Fruit fly (Drosophila melanogaster) whole organism, embryonic: ENCODE measurements around the gene endos.

ENCODE experiments used
- Adf1 ChIP-seq: fragments of 200-800 bp; sonication (Bioruptor generic); IDR thresholded peaks from 2 replicates; pipeline ENCODE4 v1.3.6; 2022; ENCODE audit warnings: missing biosample characterization, missing genetic modification characterization
- CG10274 ChIP-seq: fragments of 200-800 bp; sonication (Bioruptor generic); optimal IDR thresholded peaks from 3 replicates; lab custom pipeline; 2017; ENCODE audit warnings: missing biosample characterization, mild to moderate bottlenecking, missing genetic modification characterization
- CG10366 ChIP-seq: fragments of 200-800 bp; sonication (Bioruptor generic); IDR thresholded peaks from 2 replicates; pipeline ENCODE4 v1.3.6; 2022; ENCODE audit warnings: missing biosample characterization, missing genetic modification characterization
- CG12219 ChIP-seq: fragments of 200-800 bp; sonication (Bioruptor generic); optimal IDR thresholded peaks from 3 replicates; lab custom pipeline; 2018; ENCODE audit warnings: missing biosample characterization, mild to moderate bottlenecking, missing genetic modification characterization
- CG13296 ChIP-seq: fragments of 200-800 bp; sonication (Bioruptor generic); optimal IDR thresholded peaks from 3 replicates; lab custom pipeline; 2018; ENCODE audit warnings: missing biosample characterization, mild to moderate bottlenecking, missing genetic modification characterization
- CG15479 ChIP-seq: fragments of 200-800 bp; sonication (Bioruptor generic); optimal IDR thresholded peaks from 3 replicates; lab custom pipeline; 2019; ENCODE audit warnings: missing biosample characterization, mild to moderate bottlenecking, missing genetic modification characterization, moderate library complexity
- CG17186 ChIP-seq: fragments of 200-800 bp; sonication (Bioruptor generic); optimal IDR thresholded peaks from 3 replicates; lab custom pipeline; 2017; ENCODE audit warnings: missing biosample characterization, missing genetic modification reagents, missing genetic modification characterization
- CG18619 ChIP-seq: fragments of 200-800 bp; sonication (Bioruptor generic); optimal IDR thresholded peaks from 3 replicates; lab custom pipeline; 2017; ENCODE audit warnings: missing biosample characterization, mild to moderate bottlenecking, missing genetic modification characterization
- CG30403 ChIP-seq: fragments of 200-800 bp; sonication (Bioruptor generic); optimal IDR thresholded peaks from 3 replicates; lab custom pipeline; 2016; ENCODE audit warnings: missing biosample characterization, missing genetic modification characterization
- CG33213 ChIP-seq: fragments of 200-800 bp; sonication (Bioruptor generic); optimal IDR thresholded peaks from 3 replicates; lab custom pipeline; 2016; ENCODE audit warnings: missing biosample characterization, missing genetic modification characterization
- CG33557 ChIP-seq: fragments of 200-800 bp; sonication (Bioruptor generic); optimal IDR thresholded peaks from 2 replicates; lab custom pipeline; 2019; ENCODE audit warnings: missing biosample characterization, mild to moderate bottlenecking, missing genetic modification characterization, moderate library complexity
- CG3995 ChIP-seq: fragments of 200-800 bp; sonication (Bioruptor generic); optimal IDR thresholded peaks from 3 replicates; lab custom pipeline; 2016; ENCODE audit warnings: missing biosample characterization, missing genetic modification characterization
- CG4282 ChIP-seq: fragments of 200-800 bp; sonication (Bioruptor generic); optimal IDR thresholded peaks from 2 replicates; lab custom pipeline; 2016; ENCODE audit warnings: missing biosample characterization, missing genetic modification characterization
- CG4707 ChIP-seq: fragments of 200-800 bp; sonication (Bioruptor generic); optimal IDR thresholded peaks from 2 replicates; lab custom pipeline; 2018; ENCODE audit warnings: missing biosample characterization, mild to moderate bottlenecking, missing genetic modification characterization, moderate library complexity
- CG9797 ChIP-seq: fragments of 200-800 bp; sonication (Bioruptor generic); optimal IDR thresholded peaks from 3 replicates; lab custom pipeline; 2018; ENCODE audit warnings: missing biosample characterization, mild to moderate bottlenecking, missing genetic modification characterization
- CrebB ChIP-seq: fragments of 200-800 bp; sonication (Bioruptor generic); optimal IDR thresholded peaks from 3 replicates; lab custom pipeline; 2018; ENCODE audit warnings: missing biosample characterization, mild to moderate bottlenecking, missing genetic modification characterization
- Dll ChIP-seq: fragments of 200-800 bp; sonication (Bioruptor generic); IDR thresholded peaks from 4 replicates; pipeline ENCODE4 v1.3.6; 2022; ENCODE audit warnings: missing biosample characterization, missing genetic modification characterization; ENCODE audit not compliant: partially characterized antibody
- HLH54F ChIP-seq: fragments of 200-800 bp; sonication (Bioruptor generic); optimal IDR thresholded peaks from 3 replicates; lab custom pipeline; 2016; ENCODE audit warnings: missing biosample characterization, missing genetic modification characterization
- HLHmδ ChIP-seq: fragments of 200-800 bp; sonication (Bioruptor generic); optimal IDR thresholded peaks from 2 replicates; lab custom pipeline; 2018; ENCODE audit warnings: missing biosample characterization, mild to moderate bottlenecking, missing genetic modification characterization, moderate library complexity
- HmgZ ChIP-seq: fragments of 200-800 bp; sonication (Bioruptor generic); optimal IDR thresholded peaks from 2 replicates; lab custom pipeline; 2018; ENCODE audit warnings: missing biosample characterization, mild to moderate bottlenecking, missing genetic modification characterization
- Opbp ChIP-seq: fragments of 200-800 bp; sonication (Bioruptor generic); IDR thresholded peaks from 3 replicates; pipeline ENCODE4 v1.3.6; 2022; ENCODE audit warnings: missing biosample characterization, missing genetic modification characterization; ENCODE audit not compliant: partially characterized antibody
- Ravus ChIP-seq: fragments of 200-800 bp; sonication (Bioruptor generic); IDR thresholded peaks from 2 replicates; pipeline ENCODE4 v1.3.6; 2022; ENCODE audit warnings: missing biosample characterization, missing genetic modification characterization
- Six4 ChIP-seq: fragments of 200-800 bp; sonication (Bioruptor generic); optimal IDR thresholded peaks from 2 replicates; lab custom pipeline; 2016; ENCODE audit warnings: missing biosample characterization, missing genetic modification characterization
- Xbp1 ChIP-seq: fragments of 200-800 bp; sonication (Bioruptor generic); optimal IDR thresholded peaks from 3 replicates; lab custom pipeline; 2016; ENCODE audit warnings: missing biosample characterization, mild to moderate bottlenecking, missing genetic modification characterization
- ato ChIP-seq: fragments of 200-800 bp; sonication (Bioruptor generic); IDR thresholded peaks from 2 replicates; pipeline ENCODE4 v1.3.6; 2022; ENCODE audit warnings: missing biosample characterization, missing genetic modification characterization; ENCODE audit not compliant: partially characterized antibody
- cad ChIP-seq: fragments of >200 bp; optimal IDR thresholded peaks from 2 replicates; lab custom pipeline; 2017; ENCODE audit warnings: missing biosample characterization, missing genetic modification characterization
- ci ChIP-seq: fragments of 200-800 bp; sonication (Bioruptor generic); IDR thresholded peaks from 3 replicates; pipeline ENCODE4 v1.3.6; 2022; ENCODE audit warnings: missing biosample characterization, missing genetic modification characterization
- dimm ChIP-seq: fragments of 200-800 bp; sonication (Bioruptor generic); IDR thresholded peaks from 2 replicates; pipeline ENCODE4 v1.3.6; 2022; ENCODE audit warnings: missing biosample characterization, missing genetic modification characterization
- fd64A ChIP-seq: fragments of 200-800 bp; sonication (Bioruptor generic); optimal IDR thresholded peaks from 3 replicates; lab custom pipeline; 2018; ENCODE audit warnings: missing biosample characterization, mild to moderate bottlenecking, missing genetic modification characterization
- fd96Cb ChIP-seq: fragments of 200-800 bp; sonication (Bioruptor generic); optimal IDR thresholded peaks from 2 replicates; lab custom pipeline; 2018; ENCODE audit warnings: missing biosample characterization, mild to moderate bottlenecking, missing genetic modification characterization, moderate library complexity
- fu2 ChIP-seq: fragments of 200-800 bp; sonication (Bioruptor generic); optimal IDR thresholded peaks from 2 replicates; lab custom pipeline; 2016; ENCODE audit warnings: missing biosample characterization, missing genetic modification characterization
- inv ChIP-seq: fragments of 200-800 bp; sonication (Bioruptor generic); IDR thresholded peaks from 2 replicates; pipeline ENCODE4 v1.3.6; 2022; ENCODE audit warnings: missing biosample characterization, missing genetic modification characterization; ENCODE audit not compliant: partially characterized antibody
- kni ChIP-seq: fragments of 200-800 bp; sonication (Bioruptor generic); optimal IDR thresholded peaks from 3 replicates; lab custom pipeline; 2017; ENCODE audit warnings: mild to moderate bottlenecking, missing biosample characterization, missing genetic modification reagents, missing genetic modification characterization
- lilli ChIP-seq: fragments of 200-800 bp; sonication (Bioruptor generic); optimal IDR thresholded peaks from 3 replicates; lab custom pipeline; 2016; ENCODE audit warnings: missing biosample characterization, missing genetic modification characterization
- org-1 ChIP-seq: fragments of 200-800 bp; sonication (Bioruptor generic); optimal IDR thresholded peaks from 2 replicates; lab custom pipeline; 2017; ENCODE audit warnings: missing biosample characterization, missing genetic modification characterization
- prd ChIP-seq, 3 experiments: fragments of >200 bp in 2 of 3; fragments of 200-800 bp in 1 of 3; sonication (Bioruptor generic) in 1 of 3; optimal IDR thresholded peaks in 2 of 3; IDR thresholded peaks in 1 of 3; 2 replicates in 2 of 3; 3 replicates in 1 of 3; pipeline versions ENCODE4 v1.3.6 to Lab custom; 2017 to 2022; ENCODE audit warnings: missing biosample characterization in 1 of 3, missing genetic modification characterization in 1 of 3
- run ChIP-seq: fragments of 200-800 bp; sonication (Bioruptor generic); optimal IDR thresholded peaks from 3 replicates; lab custom pipeline; 2018; ENCODE audit warnings: missing biosample characterization, mild to moderate bottlenecking, missing genetic modification characterization
- schlank ChIP-seq: fragments of 200-800 bp; sonication (Bioruptor generic); optimal IDR thresholded peaks from 2 replicates; lab custom pipeline; 2018; ENCODE audit warnings: missing biosample characterization, mild to moderate bottlenecking, missing genetic modification characterization
- shn ChIP-seq: fragments of 200-800 bp; sonication (Bioruptor generic); optimal IDR thresholded peaks from 3 replicates; lab custom pipeline; 2016; ENCODE audit warnings: missing biosample characterization, missing genetic modification characterization
- slbo ChIP-seq: fragments of 200-800 bp; sonication (Bioruptor generic); IDR thresholded peaks from 2 replicates; pipeline ENCODE4 v1.3.6; 2022; ENCODE audit warnings: missing biosample characterization, missing genetic modification characterization
- sug ChIP-seq: fragments of 200-800 bp; optimal IDR thresholded peaks from 2 replicates; lab custom pipeline; 2019; ENCODE audit warnings: missing biosample characterization, mild to moderate bottlenecking, missing genetic modification characterization, moderate library complexity
- tll ChIP-seq, 2 experiments: fragments of 200-800 bp in 1 of 2; fragments of >200 bp in 1 of 2; sonication (Bioruptor generic) in 1 of 2; optimal IDR thresholded peaks; 2 replicates each; lab custom pipeline; 2017 to 2019; ENCODE audit warnings: missing biosample characterization in 2 of 2, missing genetic modification characterization in 2 of 2, mild to moderate bottlenecking in 1 of 2, moderate library complexity in 1 of 2
- vnd ChIP-seq: fragments of 200-800 bp; sonication (Bioruptor generic); IDR thresholded peaks from 3 replicates; pipeline ENCODE4 v1.3.6; 2022; ENCODE audit warnings: missing biosample characterization, missing genetic modification characterization; ENCODE audit not compliant: partially characterized antibody
- vvl ChIP-seq: fragments of 200-800 bp; sonication (Bioruptor generic); IDR thresholded peaks from 2 replicates; pipeline ENCODE4 v1.3.6; 2022; ENCODE audit warnings: missing biosample characterization, missing genetic modification characterization
- wdn ChIP-seq: fragments of 200-800 bp; sonication (Bioruptor generic); IDR thresholded peaks from 2 replicates; pipeline ENCODE4 v1.3.6; 2022; ENCODE audit warnings: missing biosample characterization, missing genetic modification characterization
- wek ChIP-seq: fragments of 200-800 bp; sonication (Bioruptor generic); optimal IDR thresholded peaks from 3 replicates; lab custom pipeline; 2018; ENCODE audit warnings: missing biosample characterization, mild to moderate bottlenecking, missing genetic modification characterization, moderate library complexity
- yki ChIP-seq: fragments of >200 bp; optimal IDR thresholded peaks from 3 replicates; lab custom pipeline; 2018

Gene endos

dm6 chr3L:14028485-14029384 lies 2.8 kb downstream of the endos start, which contains the start of gene Ptip:
TSS of gene Ptip (minus strand) at chr3L:14029121.
- TF ChIP-seq fd64A (peak; percentile 73), prd (optimal IDR thresholded peaks at IDR 0.05; lab: Kevin White, UChicago) (no peak), prd (GFP tag; IDR thresholded peaks at IDR 0.05; lab: Robert Waterston, UW) (0 out of 3 replicates have a peak, but pooled peaks have one; percentile 19), kni (GFP tag; lab: Kevin White, UChicago) (no peak), ci (GFP tag; lab: Robert Waterston, UW) (peak; percentile 87), HLHmδ (GFP tag; lab: Kevin White, UChicago) (peak; percentile 97), inv (GFP tag; lab: Robert Waterston, UW) (peak; percentile 98), CG10274 (no peak), shn (GFP tag; lab: Kevin White, UChicago) (peak; percentile 16), Dll (peak; percentile 91), HLH54F (GFP tag; lab: Kevin White, UChicago) (peak; percentile 26), org-1 (GFP tag; lab: Kevin White, UChicago) (no peak), CG33557 (peak; percentile 40), slbo (GFP tag; lab: Robert Waterston, UW) (peak; percentile 61), CG12219 (peak; percentile 49), yki (lab: Kevin White, UChicago) (no peak), CG17186 (GFP tag; lab: Kevin White, UChicago) (peak; percentile 26), sug (tag; lab: Kevin White, UChicago) (peak; percentile 21), vnd (GFP tag; lab: Robert Waterston, UW) (peak; percentile 96), Ravus (GFP tag; lab: Robert Waterston, UW) (no peak), Adf1 (peak; percentile 12), run (tag; lab: Kevin White, UChicago) (no peak), CrebB (peak; percentile 48), Opbp (GFP tag; lab: Robert Waterston, UW) (peak; percentile 98), CG9797 (GFP tag; lab: Kevin White, UChicago) (peak; percentile 29), wek (GFP tag; lab: Kevin White, UChicago) (peak; percentile 80), CG15479 (GFP tag; lab: Kevin White, UChicago) (no peak), fd96Cb (tag; lab: Kevin White, UChicago) (no peak), Six4 (GFP tag; lab: Kevin White, UChicago) (peak; percentile 2), CG18619 (GFP tag; lab: Kevin White, UChicago) (peak; percentile 30), dimm (no peak), Xbp1 (GFP tag; lab: Kevin White, UChicago) (peak; percentile 37), wdn (peak; percentile 57; the same call in 1 of the 2 replicates), tll (GFP tag; optimal IDR thresholded peaks at IDR 0.05; lab: Kevin White, UChicago) (peak in 1 of 2 experiments; percentile 25), CG33213 (peak; percentile 53), lilli (peak; percentile 1), CG3995 (GFP tag; lab: Kevin White, UChicago) (peak; percentile 55), vvl (peak; percentile 71), CG4707 (GFP tag; lab: Kevin White, UChicago) (peak; percentile 99), CG4282 (GFP tag; lab: Kevin White, UChicago) (peak; percentile 23), HmgZ (tag; lab: Kevin White, UChicago) (peak; percentile 74), CG13296 (GFP tag; lab: Kevin White, UChicago) (peak; percentile 42), CG30403 (GFP tag; lab: Kevin White, UChicago) (no peak), fu2 (GFP tag; lab: Kevin White, UChicago) (peak; percentile 7), schlank (peak; percentile 8), CG10366 (GFP tag; lab: Robert Waterston, UW) (peak; percentile 75), ato (GFP tag; lab: Robert Waterston, UW) (peak; percentile 97), cad (GFP tag; lab: Kevin White, UChicago) (peak; percentile 95)
